Worm (Caenorhabditis elegans) whole organism, midembryonic: ENCODE results near the gene haf-1.

Experiments used
- T22C8.4 ChIP-seq: fragments of 200-800 bp; sonication (Bioruptor generic); IDR thresholded peaks from 2 replicates; pipeline ENCODE4 v1.3.6; 2022; ENCODE audit warnings: missing genetic modification characterization, missing compliant biosample characterization
- cog-1 ChIP-seq: sonication (generic microtip); optimal IDR thresholded peaks from 2 replicates; lab custom pipeline; 2016; ENCODE audit warnings: missing genetic modification characterization, missing compliant biosample characterization
- flt-1 ChIP-seq: fragments of 200-800 bp; sonication (Bioruptor generic); IDR thresholded peaks from 2 replicates; pipeline ENCODE4 v1.3.6; 2022; ENCODE audit warnings: missing genetic modification characterization, missing compliant biosample characterization
- ref-1 ChIP-seq: fragments of 200-800 bp; sonication (Bioruptor generic); conservative IDR thresholded peaks from 2 replicates; pipeline ENCODE4 v1.3.6; 2022; ENCODE audit warnings: missing genetic modification reagents, missing genetic modification characterization, missing compliant biosample characterization
- tab-1 ChIP-seq: fragments of 200-800 bp; sonication (Bioruptor generic); IDR thresholded peaks from 2 replicates; pipeline ENCODE4 v1.3.6; 2022; ENCODE audit warnings: missing genetic modification characterization, missing compliant biosample characterization
- ztf-23 ChIP-seq: fragments of 200-800 bp; sonication (Bioruptor generic); IDR thresholded peaks from 2 replicates; pipeline ENCODE4 v1.3.6; 2022; ENCODE audit warnings: missing genetic modification reagents, missing genetic modification characterization, missing compliant biosample characterization
- ztf-29 ChIP-seq: fragments of 200-800 bp; sonication (Bioruptor generic); IDR thresholded peaks from 2 replicates; pipeline ENCODE4 v1.3.6; 2022; ENCODE audit warnings: missing genetic modification reagents, missing genetic modification characterization, missing compliant biosample characterization

ce11 chrIV:17395910-17396309, 19.7 kb downstream of the haf-1 start, which contains the start of gene sru-15:
- TF ChIP-seq ref-1 (GFP tag; lab: Robert Waterston, UW) (no peak), tab-1 (GFP tag; lab: Robert Waterston, UW) (no peak), ztf-23 (GFP tag; lab: Robert Waterston, UW) (no peak), flt-1 (GFP tag; lab: Robert Waterston, UW) (no peak), T22C8.4 (GFP tag; lab: Robert Waterston, UW) (no peak), ztf-29 (GFP tag; lab: Robert Waterston, UW) (no peak), cog-1 (tag; lab: Kevin White, UChicago) (no peak)
